Worm (Caenorhabditis elegans) whole organism, midembryonic: Measurements from ENCODE around the gene grl-2.

Experiments
- T22C8.4 ChIP-seq: fragments of 200-800 bp; sonication (Bioruptor generic); IDR thresholded peaks from 2 replicates; pipeline ENCODE4 v1.3.6; 2022; ENCODE audit warnings: missing genetic modification characterization, missing compliant biosample characterization
- cog-1 ChIP-seq: sonication (generic microtip); optimal IDR thresholded peaks from 2 replicates; lab custom pipeline; 2016; ENCODE audit warnings: missing genetic modification characterization, missing compliant biosample characterization
- flt-1 ChIP-seq: fragments of 200-800 bp; sonication (Bioruptor generic); IDR thresholded peaks from 2 replicates; pipeline ENCODE4 v1.3.6; 2022; ENCODE audit warnings: missing genetic modification characterization, missing compliant biosample characterization
- klf-2 ChIP-seq: fragments of 200-800 bp; sonication (Bioruptor generic); conservative IDR thresholded peaks from 2 replicates; pipeline ENCODE4 v1.3.6; 2022; ENCODE audit warnings: missing genetic modification reagents, missing genetic modification characterization, missing compliant biosample characterization
- med-1 ChIP-seq: sonication (generic microtip); optimal IDR thresholded peaks from 2 replicates; lab custom pipeline; 2017; ENCODE audit warnings: missing genetic modification characterization, mild to moderate bottlenecking, missing compliant biosample characterization, antibody characterized with exemption, missing genetic modification reagents; ENCODE audit not compliant: insufficient read depth
- ref-1 ChIP-seq: fragments of 200-800 bp; sonication (Bioruptor generic); conservative IDR thresholded peaks from 2 replicates; pipeline ENCODE4 v1.3.6; 2022; ENCODE audit warnings: missing genetic modification reagents, missing genetic modification characterization, missing compliant biosample characterization
- tab-1 ChIP-seq: fragments of 200-800 bp; sonication (Bioruptor generic); IDR thresholded peaks from 2 replicates; pipeline ENCODE4 v1.3.6; 2022; ENCODE audit warnings: missing genetic modification characterization, missing compliant biosample characterization
- ztf-23 ChIP-seq: fragments of 200-800 bp; sonication (Bioruptor generic); IDR thresholded peaks from 2 replicates; pipeline ENCODE4 v1.3.6; 2022; ENCODE audit warnings: missing genetic modification reagents, missing genetic modification characterization, missing compliant biosample characterization
- ztf-29 ChIP-seq: fragments of 200-800 bp; sonication (Bioruptor generic); IDR thresholded peaks from 2 replicates; pipeline ENCODE4 v1.3.6; 2022; ENCODE audit warnings: missing genetic modification reagents, missing genetic modification characterization, missing compliant biosample characterization

grl-2 gene

ce11 chrV:12944775-12945174 is at the start of gene grl-2:
Gene grl-2, plus strand, starts transcription at chrV:12945075.
- TF ChIP-seq cog-1 (tag; lab: Kevin White, UChicago), result no peak
- TF ChIP-seq med-1 (GFP tag; lab: Kevin White, UChicago), result no peak
- no peak for TF ChIP-seq ref-1 (GFP tag; lab: Robert Waterston, UW)
- TF ChIP-seq ztf-23, result no peak
- TF ChIP-seq flt-1 (GFP tag; lab: Robert Waterston, UW), result no peak
- TF ChIP-seq tab-1 (GFP tag; lab: Robert Waterston, UW), result no peak
- no peak for TF ChIP-seq klf-2 (GFP tag; lab: Robert Waterston, UW)
- TF ChIP-seq T22C8.4 (GFP tag; lab: Robert Waterston, UW), result no peak

- TF ChIP-seq ztf-29 (no peak), klf-2 (GFP tag; lab: Robert Waterston, UW) (no peak), ztf-23 (no peak), T22C8.4 (GFP tag; lab: Robert Waterston, UW) (no peak), cog-1 (tag; lab: Kevin White, UChicago) (no peak), tab-1 (GFP tag; lab: Robert Waterston, UW) (no peak), ref-1 (GFP tag; lab: Robert Waterston, UW) (no peak), med-1 (GFP tag; lab: Kevin White, UChicago) (no peak), flt-1 (GFP tag; lab: Robert Waterston, UW) (no peak)
Measured at ce11 chrV:12895772-12896171, 49.1 kb upstream of the grl-2 start, which contains the start of gene ttbk-7. Gene ttbk-7, minus strand, starts transcription at chrV:12895872.

ce11 chrV:12896850-12897249 is 48.0 kb upstream of the grl-2 start:
- TF ChIP-seq ztf-29 (no peak), ref-1 (GFP tag; lab: Robert Waterston, UW) (no peak), flt-1 (GFP tag; lab: Robert Waterston, UW) (no peak), med-1 (GFP tag; lab: Kevin White, UChicago) (no peak)

ce11 chrV:12897338-12897737 is 47.5 kb upstream of the grl-2 start:
- TF ChIP-seq T22C8.4 (GFP tag; lab: Robert Waterston, UW) (no peak), med-1 (GFP tag; lab: Kevin White, UChicago) (no peak), ztf-29 (no peak), ref-1 (GFP tag; lab: Robert Waterston, UW) (no peak), cog-1 (tag; lab: Kevin White, UChicago) (no peak), flt-1 (GFP tag; lab: Robert Waterston, UW) (no peak), klf-2 (GFP tag; lab: Robert Waterston, UW) (no peak), ztf-23 (no peak), tab-1 (GFP tag; lab: Robert Waterston, UW) (no peak)

ce11 chrV:12898583-12899232 is 46.2 kb upstream of the grl-2 start:
- TF ChIP-seq tab-1 (GFP tag; lab: Robert Waterston, UW) (no peak), ztf-23 (no peak), ref-1 (GFP tag; lab: Robert Waterston, UW) (no peak), klf-2 (GFP tag; lab: Robert Waterston, UW) (no peak), med-1 (GFP tag; lab: Kevin White, UChicago) (no peak)

ce11 chrV:12901301-12901700 is 43.6 kb upstream of the grl-2 start:
- TF ChIP-seq cog-1 (tag; lab: Kevin White, UChicago) (no peak), ztf-29 (no peak), flt-1 (GFP tag; lab: Robert Waterston, UW) (no peak), T22C8.4 (GFP tag; lab: Robert Waterston, UW) (no peak), med-1 (GFP tag; lab: Kevin White, UChicago) (no peak), ztf-23 (no peak), ref-1 (GFP tag; lab: Robert Waterston, UW) (no peak), klf-2 (GFP tag; lab: Robert Waterston, UW) (no peak), tab-1 (GFP tag; lab: Robert Waterston, UW) (no peak)

ce11 chrV:12904054-12904453 is 40.8 kb upstream of the grl-2 start, which contains the start of gene ttr-27:
Gene ttr-27, minus strand, starts transcription at chrV:12904098.
- TF ChIP-seq klf-2 (GFP tag; lab: Robert Waterston, UW), result no peak
- TF ChIP-seq ztf-29, result no peak
- no peak for TF ChIP-seq cog-1 (tag; lab: Kevin White, UChicago)
- no peak for TF ChIP-seq T22C8.4 (GFP tag; lab: Robert Waterston, UW)
- TF ChIP-seq ref-1 (GFP tag; lab: Robert Waterston, UW), result no peak
- TF ChIP-seq flt-1 (GFP tag; lab: Robert Waterston, UW), result no peak
- no peak for TF ChIP-seq tab-1 (GFP tag; lab: Robert Waterston, UW)
- TF ChIP-seq ztf-23, result no peak
- TF ChIP-seq med-1 (GFP tag; lab: Kevin White, UChicago), result no peak

ce11 chrV:12905074-12905473 is 39.8 kb upstream of the grl-2 start, which contains the start of gene ttr-28:
Gene ttr-28, minus strand, starts transcription at chrV:12905174.
- TF ChIP-seq med-1 (GFP tag; lab: Kevin White, UChicago) (no peak), cog-1 (tag; lab: Kevin White, UChicago) (no peak), T22C8.4 (GFP tag; lab: Robert Waterston, UW) (no peak), ref-1 (GFP tag; lab: Robert Waterston, UW) (no peak)

- TF ChIP-seq ref-1 (GFP tag; lab: Robert Waterston, UW) (no peak), tab-1 (GFP tag; lab: Robert Waterston, UW) (no peak), cog-1 (tag; lab: Kevin White, UChicago) (no peak), T22C8.4 (GFP tag; lab: Robert Waterston, UW) (no peak), ztf-23 (no peak), klf-2 (GFP tag; lab: Robert Waterston, UW) (no peak), med-1 (GFP tag; lab: Kevin White, UChicago) (no peak), ztf-29 (no peak), flt-1 (GFP tag; lab: Robert Waterston, UW) (no peak)
Measured at ce11 chrV:12906732-12907131, 38.1 kb upstream of the grl-2 start, which contains the start of gene ttr-29. Gene ttr-29, minus strand, starts transcription at chrV:12906832.
